Fruit fly (Drosophila melanogaster): ENCODE results near the gene bib.

DNA sequence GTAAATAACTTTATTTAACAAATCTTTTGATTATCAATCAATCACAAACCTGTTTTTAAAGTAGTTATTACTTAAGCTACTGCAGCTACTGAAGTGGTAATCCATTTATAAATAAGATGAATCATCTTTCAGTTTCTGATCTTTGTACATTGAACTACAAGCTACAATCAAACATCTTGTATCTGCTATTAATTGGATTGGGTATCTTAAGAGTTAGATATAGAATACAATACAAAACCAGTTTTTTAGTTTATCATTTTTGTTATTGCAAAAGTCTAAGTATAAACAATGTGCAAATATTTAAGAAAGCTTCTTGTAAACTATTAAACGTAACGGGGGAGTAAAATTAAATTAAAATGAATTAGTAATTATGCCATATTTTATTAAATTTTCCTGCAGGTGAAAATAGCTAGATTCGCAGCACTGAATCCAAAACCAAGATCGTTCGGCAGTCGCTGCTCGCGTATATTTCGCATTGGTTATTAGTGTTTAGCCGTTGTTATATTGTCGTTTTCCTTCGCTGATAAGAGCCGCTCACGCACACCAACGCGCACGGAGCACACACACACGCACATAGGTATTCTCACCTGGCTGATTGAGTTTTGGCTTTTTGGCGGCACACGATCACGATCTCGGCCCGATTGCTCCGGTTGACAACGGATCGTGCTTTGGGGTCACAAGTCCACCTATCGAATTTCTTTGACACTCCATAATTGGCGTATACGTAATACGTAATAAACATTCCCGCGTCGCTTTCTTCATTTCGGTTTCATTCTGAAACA, 36.5 kb upstream of the bib start:
- TF ChIP-seq lola (GFP tag; optimal IDR thresholded peaks at IDR 0.05), result no peak
- no peak for TF ChIP-seq HLH106 (tag; optimal IDR thresholded peaks at IDR 0.05)
